Worm (Caenorhabditis elegans) whole organism, L4 larva: ENCODE measurements around the gene T28C6.8.
A peak's percentile ranks its signal among the peaks of the same experiment; 100 is the strongest.

Source experiments
- D1046.2 ChIP-seq: fragments of 200-800 bp; sonication (Bioruptor generic); IDR thresholded peaks from 2 replicates; pipeline ENCODE4 v1.3.6; 2022; ENCODE audit warnings: missing genetic modification characterization, missing compliant biosample characterization
- F44E2.7 ChIP-seq: fragments of 200-800 bp; sonication (Bioruptor generic); IDR thresholded peaks from 2 replicates; pipeline ENCODE4 v2.1.2; 2022; ENCODE audit warnings: missing genetic modification characterization, missing compliant biosample characterization
- T20F7.1 ChIP-seq: fragments of 200-800 bp; sonication (Bioruptor generic); optimal IDR thresholded peaks from 2 replicates; lab custom pipeline; 2018; ENCODE audit warnings: mild to moderate bottlenecking, missing genetic modification characterization, missing compliant biosample characterization
- T26A8.4 ChIP-seq: fragments of 200-800 bp; sonication (Bioruptor generic); IDR thresholded peaks from 2 replicates; pipeline ENCODE4 v1.3.6; 2022; ENCODE audit warnings: missing genetic modification characterization, missing compliant biosample characterization
- Y75B8A.6 ChIP-seq: fragments of 200-800 bp; sonication (Bioruptor generic); IDR thresholded peaks from 2 replicates; pipeline ENCODE4 v1.3.6; 2022; ENCODE audit warnings: missing genetic modification reagents, missing genetic modification characterization, missing compliant biosample characterization
- ZK546.5 ChIP-seq, 2 experiments: sonication (generic microtip); optimal IDR thresholded peaks; 2 replicates each; lab custom pipeline; 2017; ENCODE audit warnings: missing biosample characterization in 2 of 2, missing genetic modification characterization in 2 of 2
- aha-1 ChIP-seq: fragments of 150-350 bp; peaks from one replicate; lab custom pipeline; 2014; ENCODE audit warnings: missing biosample characterization, missing genetic modification characterization
- arid-1 ChIP-seq: fragments of 200-800 bp; sonication (Bioruptor generic); conservative IDR thresholded peaks from 2 replicates; pipeline ENCODE4 v1.3.6; 2022; ENCODE audit warnings: missing genetic modification reagents, missing genetic modification characterization, missing compliant biosample characterization
- attf-4 ChIP-seq: sonication (generic microtip); optimal IDR thresholded peaks from 3 replicates; lab custom pipeline; 2017; ENCODE audit warnings: missing biosample characterization, missing genetic modification characterization
- ceh-32 ChIP-seq: sonication (generic microtip); optimal IDR thresholded peaks from 2 replicates; lab custom pipeline; 2016; ENCODE audit warnings: mild to moderate bottlenecking, missing genetic modification characterization, missing compliant biosample characterization; ENCODE audit not compliant: poor library complexity
- ceh-44 ChIP-seq: fragments of 200-800 bp; sonication (Bioruptor generic); IDR thresholded peaks from 2 replicates; pipeline ENCODE4 v1.3.6; 2022; ENCODE audit warnings: missing genetic modification reagents, missing genetic modification characterization, missing compliant biosample characterization
- cey-2 ChIP-seq: sonication (generic microtip); optimal IDR thresholded peaks from 3 replicates; lab custom pipeline; 2017; ENCODE audit warnings: missing genetic modification characterization, mild to moderate bottlenecking, missing compliant biosample characterization, antibody characterized with exemption, borderline replicate concordance; ENCODE audit not compliant: insufficient read depth
- daf-19 ChIP-seq: fragments of 200-800 bp; sonication (Bioruptor generic); conservative IDR thresholded peaks from 2 replicates; pipeline ENCODE4 v1.3.6; 2022; ENCODE audit warnings: missing genetic modification characterization, missing compliant biosample characterization
- daf-8 ChIP-seq: fragments of 200-800 bp; sonication (Bioruptor generic); IDR thresholded peaks from 2 replicates; pipeline ENCODE4 v1.3.6; 2022; ENCODE audit warnings: missing genetic modification characterization, missing compliant biosample characterization
- dpl-1 ChIP-seq: fragments of 150-350 bp; optimal IDR thresholded peaks from 2 replicates; lab custom pipeline; 2014; ENCODE audit warnings: missing biosample characterization, missing genetic modification reagents, missing genetic modification characterization
- dve-1 ChIP-seq: sonication (generic microtip); optimal IDR thresholded peaks from 2 replicates; lab custom pipeline; 2017; ENCODE audit warnings: antibody characterized with exemption, mild to moderate bottlenecking, missing genetic modification characterization, missing compliant biosample characterization; ENCODE audit not compliant: insufficient read depth
- egl-27 ChIP-seq: sonication (generic microtip); optimal IDR thresholded peaks from 3 replicates; lab custom pipeline; 2017; ENCODE audit warnings: missing biosample characterization, missing genetic modification reagents, missing genetic modification characterization
- fos-1 ChIP-seq: fragments of 150-350 bp; optimal IDR thresholded peaks from 2 replicates; lab custom pipeline; 2014; ENCODE audit warnings: missing biosample characterization, missing genetic modification characterization
- gei-8 ChIP-seq: fragments of 200-800 bp; sonication (Bioruptor generic); optimal IDR thresholded peaks from 2 replicates; lab custom pipeline; 2018; ENCODE audit warnings: mild to moderate bottlenecking, missing genetic modification characterization, missing compliant biosample characterization
- jun-1 ChIP-seq: fragments of 150-350 bp; optimal IDR thresholded peaks from 2 replicates; lab custom pipeline; 2014; ENCODE audit warnings: missing biosample characterization, missing genetic modification reagents, missing genetic modification characterization
- lin-1 ChIP-seq: fragments of 200-800 bp; sonication (Bioruptor generic); IDR thresholded peaks from 2 replicates; pipeline ENCODE4 v1.3.6; 2022; ENCODE audit warnings: missing genetic modification reagents, missing genetic modification characterization, missing compliant biosample characterization
- lin-13 ChIP-seq: fragments of 150-350 bp; optimal IDR thresholded peaks from 2 replicates; lab custom pipeline; 2014; ENCODE audit warnings: missing biosample characterization, missing genetic modification reagents, missing genetic modification characterization
- lin-15B ChIP-seq: fragments of 150-350 bp; sonication (generic microtip); optimal IDR thresholded peaks from 3 replicates; lab custom pipeline; 2014; ENCODE audit warnings: missing biosample characterization, missing genetic modification characterization
- lin-29 ChIP-seq: fragments of 200-800 bp; sonication (Bioruptor generic); IDR thresholded peaks from 2 replicates; pipeline ENCODE4 v1.3.6; 2022; ENCODE audit warnings: missing genetic modification reagents, missing genetic modification characterization, missing compliant biosample characterization
- lin-38 ChIP-seq: fragments of 200-800 bp; sonication (Bioruptor generic); IDR thresholded peaks from 2 replicates; pipeline ENCODE4 v1.3.6; 2022; ENCODE audit warnings: missing genetic modification reagents, missing genetic modification characterization, missing compliant biosample characterization
- lin-39 ChIP-seq: fragments of 150-350 bp; optimal IDR thresholded peaks from 2 replicates; lab custom pipeline; 2014; ENCODE audit warnings: missing biosample characterization, missing genetic modification reagents, missing genetic modification characterization
- lsy-2 ChIP-seq, 2 experiments: fragments of 150-350 bp in 1 of 2; sonication (generic microtip) in 1 of 2; optimal IDR thresholded peaks; 2 replicates each; lab custom pipeline; 2014 to 2017; ENCODE audit warnings: missing biosample characterization in 2 of 2, missing genetic modification characterization in 2 of 2
- madf-9 ChIP-seq: fragments of 200-800 bp; sonication (Bioruptor generic); conservative IDR thresholded peaks from 2 replicates; pipeline ENCODE4 v1.3.6; 2022; ENCODE audit warnings: missing genetic modification reagents, missing genetic modification characterization, missing compliant biosample characterization
- mdt-29 ChIP-seq: fragments of 200-800 bp; sonication (Bioruptor generic); IDR thresholded peaks from 2 replicates; pipeline ENCODE4 v1.3.6; 2022; ENCODE audit warnings: missing genetic modification reagents, missing genetic modification characterization, missing compliant biosample characterization
- mes-2 ChIP-seq: sonication (generic microtip); optimal IDR thresholded peaks from 2 replicates; lab custom pipeline; 2016; ENCODE audit warnings: missing genotype, mild to moderate bottlenecking, missing genetic modification characterization, missing compliant biosample characterization; ENCODE audit not compliant: poor library complexity, severe bottlenecking
- mxl-2 ChIP-seq: fragments of 200-800 bp; sonication (Bioruptor generic); conservative IDR thresholded peaks from 2 replicates; pipeline ENCODE4 v1.3.6; 2022; ENCODE audit warnings: missing genetic modification reagents, missing genetic modification characterization, missing compliant biosample characterization
- mxl-3 ChIP-seq: fragments of 200-800 bp; sonication (Bioruptor generic); optimal IDR thresholded peaks from 2 replicates; lab custom pipeline; 2018; ENCODE audit warnings: mild to moderate bottlenecking, missing genetic modification characterization, missing compliant biosample characterization
- nhr-102 ChIP-seq: sonication (generic microtip); optimal IDR thresholded peaks from 2 replicates; lab custom pipeline; 2016; ENCODE audit warnings: mild to moderate bottlenecking, missing genetic modification characterization, moderate library complexity, missing compliant biosample characterization
- nhr-11 ChIP-seq: fragments of 150-350 bp; optimal IDR thresholded peaks from 2 replicates; lab custom pipeline; 2014; ENCODE audit warnings: missing biosample characterization, missing genetic modification characterization
- nhr-237 ChIP-seq: sonication (generic microtip); optimal IDR thresholded peaks from 2 replicates; lab custom pipeline; 2017; ENCODE audit warnings: missing biosample characterization, missing genetic modification characterization
- nhr-25 ChIP-seq: sonication (generic microtip); optimal IDR thresholded peaks from 2 replicates; lab custom pipeline; 2017; ENCODE audit warnings: missing genetic modification characterization, mild to moderate bottlenecking, missing compliant biosample characterization, antibody characterized with exemption, moderate library complexity, borderline replicate concordance; ENCODE audit not compliant: insufficient read depth
- nhr-28 ChIP-seq: fragments of 150-350 bp; optimal IDR thresholded peaks from 2 replicates; lab custom pipeline; 2014; ENCODE audit warnings: missing biosample characterization, missing genetic modification characterization
- nhr-6 ChIP-seq: fragments of 150-350 bp; optimal IDR thresholded peaks from 2 replicates; lab custom pipeline; 2014; ENCODE audit warnings: missing biosample characterization, missing genetic modification characterization
- nhr-76 ChIP-seq: fragments of 150-350 bp; optimal IDR thresholded peaks from 2 replicates; lab custom pipeline; 2014; ENCODE audit warnings: missing biosample characterization, missing genetic modification characterization
- rbr-2 ChIP-seq: sonication (generic microtip); optimal IDR thresholded peaks from 2 replicates; lab custom pipeline; 2016; ENCODE audit warnings: missing genotype, missing genetic modification characterization, missing compliant biosample characterization
- snpc-4 ChIP-seq: fragments of 150-350 bp; optimal IDR thresholded peaks from 2 replicates; lab custom pipeline; 2014; ENCODE audit warnings: missing biosample characterization, missing genetic modification characterization
- spr-1 ChIP-seq: sonication (generic microtip); optimal IDR thresholded peaks from 2 replicates; lab custom pipeline; 2016; ENCODE audit warnings: mild to moderate bottlenecking, missing genetic modification characterization, missing compliant biosample characterization
- tra-1 ChIP-seq: fragments of 200-800 bp; sonication (Bioruptor generic); IDR thresholded peaks from 2 replicates; pipeline ENCODE4 v1.3.6; 2022; ENCODE audit warnings: missing genetic modification reagents, missing genetic modification characterization, missing compliant biosample characterization
- unc-39 ChIP-seq: sonication (generic microtip); optimal IDR thresholded peaks from 2 replicates; lab custom pipeline; 2017; ENCODE audit warnings: missing biosample characterization, missing genetic modification characterization
- zfp-2 ChIP-seq: sonication (generic microtip); optimal IDR thresholded peaks from 2 replicates; lab custom pipeline; 2016; ENCODE audit warnings: mild to moderate bottlenecking, missing genetic modification characterization, missing compliant biosample characterization
- zfp-3 ChIP-seq: fragments of 200-800 bp; sonication (Bioruptor generic); conservative IDR thresholded peaks from 2 replicates; pipeline ENCODE4 v1.3.6; 2022; ENCODE audit warnings: missing genetic modification reagents, missing genetic modification characterization, missing compliant biosample characterization
- zip-11 ChIP-seq: fragments of 200-800 bp; sonication (Bioruptor generic); IDR thresholded peaks from 2 replicates; pipeline ENCODE4 v1.3.6; 2022; ENCODE audit warnings: missing genetic modification characterization, missing compliant biosample characterization
- zip-2 ChIP-seq: fragments of 150-350 bp; optimal IDR thresholded peaks from 2 replicates; lab custom pipeline; 2014; ENCODE audit warnings: missing biosample characterization, missing genetic modification characterization
- ztf-11 ChIP-seq: fragments of 150-350 bp; optimal IDR thresholded peaks from 2 replicates; lab custom pipeline; 2014; ENCODE audit warnings: missing biosample characterization, missing genetic modification characterization

Gene T28C6.8

DNA sequence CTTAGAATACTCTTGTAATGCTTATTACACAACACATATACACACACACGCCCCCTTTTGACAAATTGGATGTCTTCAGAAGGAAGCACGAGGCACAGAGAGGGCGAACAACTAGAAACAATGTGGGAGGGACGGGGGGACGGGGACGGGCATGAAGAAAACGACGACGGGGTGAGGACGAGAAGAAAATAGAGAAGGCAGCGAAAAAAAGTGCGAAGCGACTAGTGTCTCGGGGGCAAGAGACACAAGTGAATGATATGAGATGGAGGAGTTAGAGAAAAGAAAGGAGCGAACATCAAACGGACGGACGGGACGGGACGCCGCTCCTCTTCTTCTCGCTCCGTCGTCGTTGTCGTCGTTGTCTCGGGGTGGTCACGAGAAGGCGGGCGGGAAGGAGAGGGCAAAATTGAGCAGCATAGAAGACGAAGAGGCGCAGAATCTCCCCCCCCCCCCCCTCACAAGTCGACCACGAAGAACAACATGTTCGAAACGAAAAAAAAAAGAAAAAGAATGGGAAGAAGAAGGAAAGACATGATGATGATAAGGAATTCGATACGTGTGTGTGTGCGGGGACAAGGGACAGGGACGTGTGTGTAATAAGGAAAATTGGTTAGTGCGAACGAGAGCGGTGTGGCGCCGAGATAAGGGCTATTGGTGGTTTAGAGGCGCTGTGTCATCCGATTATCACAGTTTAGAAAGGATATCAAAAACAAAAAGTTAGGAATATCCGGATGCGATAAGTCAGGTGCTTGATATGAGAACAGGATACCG, 35.4 kb downstream of the T28C6.8 start:
- no peak for TF ChIP-seq daf-19 (GFP tag; lab: Robert Waterston, UW)
- peak; percentile 59; the same call in 1 of the 2 replicates for TF ChIP-seq lin-38
- no peak for TF ChIP-seq nhr-76 (tag; lab: Kevin White, UChicago)
- TF ChIP-seq nhr-25 (tag; lab: Kevin White, UChicago): peak; percentile 85
- TF ChIP-seq mxl-3 (GFP tag; lab: Kevin White, UChicago): peak; percentile 93
- TF ChIP-seq nhr-6 (tag; lab: Kevin White, UChicago): peak; percentile 51
- peak; percentile 52 for TF ChIP-seq lin-39
- no peak for TF ChIP-seq ztf-11 (tag; lab: Kevin White, UChicago)
- peak; percentile 53 for TF ChIP-seq spr-1 (tag; lab: Kevin White, UChicago)
- TF ChIP-seq rbr-2 (tag; lab: Kevin White, UChicago): peak; percentile 86
- TF ChIP-seq Y75B8A.6 (GFP tag; lab: Robert Waterston, UW): no peak
- TF ChIP-seq zip-11 (GFP tag; lab: Robert Waterston, UW): no peak
- no peak for TF ChIP-seq egl-27 (tag; lab: Kevin White, UChicago)
- TF ChIP-seq lsy-2 (tag; optimal IDR thresholded peaks at IDR 0.05; lab: Kevin White, UChicago): peak; percentile 70 to 78
- TF ChIP-seq ceh-44 (GFP tag; lab: Robert Waterston, UW): 0 out of 2 replicates have a peak, but pooled peaks have one; percentile 31
- no peak for TF ChIP-seq mdt-29
- TF ChIP-seq mes-2 (tag; lab: Kevin White, UChicago): peak; percentile 57
- 0 out of 2 replicates have a peak, but pooled peaks have one; percentile 18 for TF ChIP-seq arid-1
- peak; percentile 68 for TF ChIP-seq gei-8 (GFP tag; lab: Kevin White, UChicago)
- peak; percentile 70 for TF ChIP-seq nhr-28 (tag; lab: Kevin White, UChicago)
- TF ChIP-seq lin-1 (GFP tag; lab: Robert Waterston, UW): peak; percentile 50; the same call in 1 of the 2 replicates
- peak; percentile 52 for TF ChIP-seq jun-1
- peak; percentile 84 for TF ChIP-seq nhr-11
- TF ChIP-seq daf-8 (GFP tag; lab: Robert Waterston, UW): no peak
- TF ChIP-seq T20F7.1 (GFP tag; lab: Kevin White, UChicago): peak; percentile 86
- peak; percentile 93 for TF ChIP-seq tra-1 (GFP tag; lab: Robert Waterston, UW)
- TF ChIP-seq ceh-32 (tag; lab: Kevin White, UChicago): peak; percentile 15
- no peak for TF ChIP-seq ZK546.5 (tag; optimal IDR thresholded peaks at IDR 0.05; lab: Kevin White, UChicago)
- 0 out of 2 replicates have a peak, but pooled peaks have one; percentile 3 for TF ChIP-seq madf-9 (GFP tag; lab: Robert Waterston, UW)
- no peak for TF ChIP-seq mxl-2 (GFP tag; lab: Robert Waterston, UW)
- peak; percentile 37; the same call in 1 of the 2 replicates for TF ChIP-seq lin-29 (GFP tag; lab: Robert Waterston, UW)
- TF ChIP-seq unc-39: no peak
- TF ChIP-seq dpl-1 (GFP tag; lab: Kevin White, UChicago): no peak
- TF ChIP-seq F44E2.7 (GFP tag; lab: Robert Waterston, UW): no peak
- peak; percentile 93 for TF ChIP-seq cey-2 (tag; lab: Kevin White, UChicago)
- TF ChIP-seq snpc-4 (tag; lab: Kevin White, UChicago): no peak
- no peak for TF ChIP-seq lin-15B
- no peak for TF ChIP-seq attf-4 (tag; lab: Kevin White, UChicago)
- no peak for TF ChIP-seq nhr-237
- TF ChIP-seq zip-2 (tag; lab: Kevin White, UChicago): no peak
- TF ChIP-seq zfp-2 (tag; lab: Kevin White, UChicago): no peak
- TF ChIP-seq D1046.2: 0 out of 2 replicates have a peak, but pooled peaks have one; percentile 10
- TF ChIP-seq aha-1 (tag; lab: Kevin White, UChicago): peak; percentile 99
- no peak for TF ChIP-seq fos-1 (tag; lab: Kevin White, UChicago)
- TF ChIP-seq nhr-102 (tag; lab: Kevin White, UChicago): peak; percentile 66
- TF ChIP-seq dve-1 (tag; lab: Kevin White, UChicago): peak; percentile 90
- TF ChIP-seq zfp-3 (GFP tag; lab: Robert Waterston, UW): no peak
- peak; percentile 81 for TF ChIP-seq lin-13
- peak; percentile 68; the same call in 1 of the 2 replicates for TF ChIP-seq T26A8.4 (GFP tag; lab: Robert Waterston, UW)
